Fruit fly (Drosophila melanogaster) whole organism, embryonic: ENCODE data around the gene Pka-C3.

Experiments
- CG11696 ChIP-seq: fragments of 200-800 bp; sonication (Bioruptor generic); IDR thresholded peaks from 2 replicates; pipeline ENCODE4 v1.3.6; 2022; ENCODE audit warnings: missing biosample characterization, missing genetic modification characterization
- CG12769 ChIP-seq: fragments of 200-800 bp; sonication (Bioruptor generic); optimal IDR thresholded peaks from 2 replicates; lab custom pipeline; 2019; ENCODE audit warnings: missing biosample characterization, mild to moderate bottlenecking, missing genetic modification characterization, moderate library complexity
- CG14965 ChIP-seq: fragments of 200-800 bp; sonication (Bioruptor generic); optimal IDR thresholded peaks from 2 replicates; lab custom pipeline; 2016; ENCODE audit warnings: missing biosample characterization, missing genetic modification characterization, borderline replicate concordance
- CG15696 ChIP-seq: fragments of 200-800 bp; sonication (Bioruptor generic); optimal IDR thresholded peaks from 2 replicates; lab custom pipeline; 2019; ENCODE audit warnings: missing biosample characterization, mild to moderate bottlenecking, missing genetic modification characterization, moderate library complexity
- CG17912 ChIP-seq: fragments of 200-800 bp; sonication (Bioruptor generic); optimal IDR thresholded peaks from 2 replicates; lab custom pipeline; 2018; ENCODE audit warnings: missing biosample characterization, mild to moderate bottlenecking, missing genetic modification characterization
- CG18599 ChIP-seq: fragments of 200-800 bp; sonication (Bioruptor generic); optimal IDR thresholded peaks from 3 replicates; lab custom pipeline; 2017; ENCODE audit warnings: missing biosample characterization, missing genetic modification characterization, mild to moderate bottlenecking, moderate library complexity, missing genetic modification reagents
- CG3838 ChIP-seq: fragments of 200-800 bp; sonication (Bioruptor generic); optimal IDR thresholded peaks from 3 replicates; lab custom pipeline; 2016; ENCODE audit warnings: missing biosample characterization, missing genetic modification characterization
- CG4617 ChIP-seq: fragments of 200-800 bp; sonication (Bioruptor generic); optimal IDR thresholded peaks from 3 replicates; lab custom pipeline; 2016; ENCODE audit warnings: missing biosample characterization, missing genetic modification characterization, borderline replicate concordance
- CG6254 ChIP-seq: fragments of 200-800 bp; sonication (Bioruptor generic); optimal IDR thresholded peaks from 3 replicates; lab custom pipeline; 2017; ENCODE audit warnings: mild to moderate bottlenecking, missing biosample characterization, missing genetic modification reagents, missing genetic modification characterization
- CG6654 ChIP-seq: fragments of 200-800 bp; sonication (Bioruptor generic); optimal IDR thresholded peaks from 2 replicates; lab custom pipeline; 2017; ENCODE audit warnings: missing biosample characterization, mild to moderate bottlenecking, missing genetic modification characterization
- CG7372 ChIP-seq: fragments of 200-800 bp; sonication (Bioruptor generic); IDR thresholded peaks from 2 replicates; pipeline ENCODE4 v1.3.6; 2022; ENCODE audit warnings: missing biosample characterization, missing genetic modification characterization
- CG7745 ChIP-seq: fragments of 200-800 bp; sonication (Bioruptor generic); optimal IDR thresholded peaks from 2 replicates; lab custom pipeline; 2018; ENCODE audit warnings: missing biosample characterization, mild to moderate bottlenecking, missing genetic modification characterization, moderate library complexity
- CG8944 ChIP-seq: fragments of 200-800 bp; sonication (Bioruptor generic); optimal IDR thresholded peaks from 3 replicates; lab custom pipeline; 2016; ENCODE audit warnings: missing biosample characterization, missing genetic modification characterization
- CG9876 ChIP-seq: fragments of 200-800 bp; sonication (Bioruptor generic); optimal IDR thresholded peaks from 2 replicates; lab custom pipeline; 2016; ENCODE audit warnings: missing biosample characterization, missing genetic modification characterization
- Camta ChIP-seq: fragments of 200-800 bp; sonication (Bioruptor generic); optimal IDR thresholded peaks from 2 replicates; lab custom pipeline; 2016; ENCODE audit warnings: missing biosample characterization, missing genetic modification characterization
- CoRest ChIP-seq: fragments of 200-800 bp; sonication (Bioruptor generic); optimal IDR thresholded peaks from 3 replicates; lab custom pipeline; 2018; ENCODE audit warnings: missing biosample characterization, mild to moderate bottlenecking, missing genetic modification characterization, moderate library complexity
- D19B ChIP-seq: fragments of 200-800 bp; sonication (Bioruptor generic); optimal IDR thresholded peaks from 2 replicates; lab custom pipeline; 2017; ENCODE audit warnings: missing biosample characterization, mild to moderate bottlenecking, missing genetic modification characterization
- Dbx ChIP-seq: fragments of 200-800 bp; sonication (Bioruptor generic); IDR thresholded peaks from 3 replicates; pipeline ENCODE4 v1.3.6; 2022; ENCODE audit warnings: missing biosample characterization, missing genetic modification characterization
- Dll ChIP-seq: fragments of 200-800 bp; sonication (Bioruptor generic); IDR thresholded peaks from 4 replicates; pipeline ENCODE4 v1.3.6; 2022; ENCODE audit warnings: missing biosample characterization, missing genetic modification characterization; ENCODE audit not compliant: partially characterized antibody
- Dref ChIP-seq: fragments of 200-800 bp; sonication (Bioruptor generic); IDR thresholded peaks from 2 replicates; pipeline ENCODE4 v1.3.6; 2022; ENCODE audit warnings: missing biosample characterization, missing genetic modification characterization
- Elba2 ChIP-seq: fragments of 200-800 bp; sonication (Bioruptor generic); optimal IDR thresholded peaks from 3 replicates; lab custom pipeline; 2016; ENCODE audit warnings: missing biosample characterization, missing genetic modification characterization
- Fer1 ChIP-seq: fragments of 200-800 bp; sonication (Bioruptor generic); optimal IDR thresholded peaks from 2 replicates; lab custom pipeline; 2017; ENCODE audit warnings: missing biosample characterization, mild to moderate bottlenecking, missing genetic modification characterization
- Kr ChIP-seq: fragments of 200-800 bp; sonication (Bioruptor generic); optimal IDR thresholded peaks from 2 replicates; lab custom pipeline; 2017; ENCODE audit warnings: missing biosample characterization, mild to moderate bottlenecking, missing genetic modification characterization
- Lhr ChIP-seq: fragments of 200-800 bp; sonication (Bioruptor generic); optimal IDR thresholded peaks from 3 replicates; lab custom pipeline; 2017; ENCODE audit warnings: mild to moderate bottlenecking, missing biosample characterization, missing genetic modification reagents, missing genetic modification characterization
- Lim3 ChIP-seq: fragments of 200-800 bp; sonication (Bioruptor generic); IDR thresholded peaks from 2 replicates; pipeline ENCODE4 v1.3.6; 2022; ENCODE audit warnings: missing biosample characterization, missing genetic modification characterization
- NK7.1 ChIP-seq: fragments of 200-800 bp; sonication (Bioruptor generic); optimal IDR thresholded peaks from 3 replicates; lab custom pipeline; 2016; ENCODE audit warnings: missing biosample characterization, missing genetic modification characterization
- Six4 ChIP-seq: fragments of 200-800 bp; sonication (Bioruptor generic); optimal IDR thresholded peaks from 2 replicates; lab custom pipeline; 2016; ENCODE audit warnings: missing biosample characterization, missing genetic modification characterization
- Spps ChIP-seq: fragments of 200-800 bp; sonication (Bioruptor generic); optimal IDR thresholded peaks from 2 replicates; lab custom pipeline; 2018; ENCODE audit warnings: missing biosample characterization, mild to moderate bottlenecking, missing genetic modification characterization
- Sry-δ ChIP-seq: fragments of 200-800 bp; sonication (Bioruptor generic); optimal IDR thresholded peaks from 2 replicates; lab custom pipeline; 2016; ENCODE audit warnings: missing biosample characterization, missing genetic modification characterization
- Vsx1 ChIP-seq: fragments of 200-800 bp; sonication (Bioruptor generic); optimal IDR thresholded peaks from 2 replicates; lab custom pipeline; 2017; ENCODE audit warnings: missing biosample characterization, mild to moderate bottlenecking, missing genetic modification characterization, missing genetic modification reagents
- Xbp1 ChIP-seq: fragments of 200-800 bp; sonication (Bioruptor generic); optimal IDR thresholded peaks from 3 replicates; lab custom pipeline; 2016; ENCODE audit warnings: missing biosample characterization, mild to moderate bottlenecking, missing genetic modification characterization
- Xrp1 ChIP-seq: fragments of 200-800 bp; sonication (Bioruptor generic); IDR thresholded peaks from 2 replicates; pipeline ENCODE4 v1.3.6; 2022; ENCODE audit warnings: missing biosample characterization, missing genetic modification characterization
- ab ChIP-seq: fragments of 200-800 bp; sonication (Bioruptor generic); optimal IDR thresholded peaks from 2 replicates; lab custom pipeline; 2016; ENCODE audit warnings: missing biosample characterization, missing genetic modification characterization
- ato ChIP-seq: fragments of 200-800 bp; sonication (Bioruptor generic); IDR thresholded peaks from 2 replicates; pipeline ENCODE4 v1.3.6; 2022; ENCODE audit warnings: missing biosample characterization, missing genetic modification characterization; ENCODE audit not compliant: partially characterized antibody
- btn ChIP-seq: fragments of 200-800 bp; sonication (Bioruptor generic); optimal IDR thresholded peaks from 2 replicates; lab custom pipeline; 2016; ENCODE audit warnings: missing biosample characterization, missing genetic modification characterization
- en ChIP-seq: fragments of 200-800 bp; sonication (Bioruptor generic); optimal IDR thresholded peaks from 2 replicates; lab custom pipeline; 2016; ENCODE audit warnings: missing biosample characterization, missing genetic modification characterization
- fd96Cb ChIP-seq: fragments of 200-800 bp; sonication (Bioruptor generic); optimal IDR thresholded peaks from 2 replicates; lab custom pipeline; 2018; ENCODE audit warnings: missing biosample characterization, mild to moderate bottlenecking, missing genetic modification characterization, moderate library complexity
- gro ChIP-seq: fragments of 200-800 bp; sonication (Bioruptor generic); optimal IDR thresholded peaks from 2 replicates; lab custom pipeline; 2016; ENCODE audit warnings: missing biosample characterization, missing genetic modification characterization
- gsb ChIP-seq: fragments of 200-800 bp; sonication (Bioruptor generic); IDR thresholded peaks from 2 replicates; pipeline ENCODE4 v1.3.6; 2022; ENCODE audit warnings: missing biosample characterization, missing genetic modification characterization
- gsb-n ChIP-seq: fragments of 200-800 bp; sonication (Bioruptor generic); optimal IDR thresholded peaks from 3 replicates; lab custom pipeline; 2018; ENCODE audit warnings: missing biosample characterization, mild to moderate bottlenecking, missing genetic modification characterization
- h ChIP-seq: fragments of >200 bp; optimal IDR thresholded peaks from 2 replicates; lab custom pipeline; 2017
- lbe ChIP-seq: fragments of 200-800 bp; sonication (Bioruptor generic); optimal IDR thresholded peaks from 2 replicates; lab custom pipeline; 2016; ENCODE audit warnings: missing biosample characterization, mild to moderate bottlenecking, missing genetic modification characterization
- nau ChIP-seq: fragments of 200-800 bp; sonication (Bioruptor generic); optimal IDR thresholded peaks from 3 replicates; lab custom pipeline; 2017; ENCODE audit warnings: missing biosample characterization, mild to moderate bottlenecking, missing genetic modification characterization, missing genetic modification reagents
- pnt ChIP-seq: fragments of 200-800 bp; sonication (Bioruptor generic); optimal IDR thresholded peaks from 3 replicates; lab custom pipeline; 2016; ENCODE audit warnings: missing biosample characterization, missing genetic modification characterization
- row ChIP-seq: fragments of 200-800 bp; sonication (Bioruptor generic); IDR thresholded peaks from 3 replicates; pipeline ENCODE4 v1.3.6; 2022; ENCODE audit warnings: missing biosample characterization, missing genetic modification characterization
- sisA ChIP-seq: fragments of 200-800 bp; sonication (Bioruptor generic); IDR thresholded peaks from 2 replicates; pipeline ENCODE4 v1.3.6; 2022; ENCODE audit warnings: missing biosample characterization, missing genetic modification characterization
- stc ChIP-seq: fragments of 200-800 bp; sonication (Bioruptor generic); IDR thresholded peaks from 2 replicates; pipeline ENCODE4 v1.3.6; 2022; ENCODE audit warnings: missing biosample characterization, missing genetic modification characterization
- trem ChIP-seq: fragments of 200-800 bp; optimal IDR thresholded peaks from 3 replicates; lab custom pipeline; 2019; ENCODE audit warnings: missing biosample characterization, mild to moderate bottlenecking, missing genetic modification characterization, moderate library complexity
- twi ChIP-seq: fragments of 200-800 bp; optimal IDR thresholded peaks from 2 replicates; lab custom pipeline; 2019; ENCODE audit warnings: missing biosample characterization, mild to moderate bottlenecking, missing genetic modification characterization, moderate library complexity
- wdn ChIP-seq: fragments of 200-800 bp; sonication (Bioruptor generic); IDR thresholded peaks from 2 replicates; pipeline ENCODE4 v1.3.6; 2022; ENCODE audit warnings: missing biosample characterization, missing genetic modification characterization
- zfh1 ChIP-seq: fragments of 200-800 bp; sonication (Bioruptor generic); IDR thresholded peaks from 3 replicates; pipeline ENCODE4 v1.3.6; 2022; ENCODE audit warnings: missing biosample characterization, missing genetic modification characterization

Pka-C3 gene

DNA sequence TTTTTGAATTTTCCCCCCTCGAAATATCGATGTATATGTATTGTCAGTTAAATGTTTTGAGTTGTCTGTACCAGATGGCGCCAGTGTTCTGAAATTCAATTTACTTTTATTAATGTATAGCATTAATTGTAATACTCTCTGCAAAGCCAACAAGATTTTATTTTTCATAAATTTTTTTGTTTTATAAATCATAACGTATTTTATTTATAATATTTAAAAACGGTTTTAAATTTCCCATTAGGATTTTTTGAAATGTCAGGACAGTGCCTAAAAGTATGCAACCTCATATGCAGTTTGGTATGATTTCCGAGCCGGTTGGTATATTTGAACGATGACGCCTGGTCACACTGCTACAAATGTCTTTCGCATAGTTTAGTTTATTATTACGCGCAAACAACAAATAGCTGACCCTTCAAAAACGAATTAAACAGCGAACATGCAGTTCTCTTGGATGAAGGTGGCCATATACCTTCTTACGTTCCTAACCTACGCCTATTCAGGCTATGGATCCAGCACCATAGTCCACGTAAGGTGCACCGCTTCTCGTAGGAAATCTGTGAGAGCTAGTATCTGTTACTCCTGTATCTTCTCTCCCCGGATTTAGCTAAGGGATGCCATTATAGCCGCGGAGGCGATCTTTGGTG, at the start of gene Pka-C3, which contains the start of gene GXIVsPLA2 (continued):
- TF ChIP-seq CG15696 (tag; lab: Kevin White, UChicago) (peak; percentile 19), sisA (no peak), Six4 (GFP tag; lab: Kevin White, UChicago) (no peak), Lim3 (no peak), CG6254 (GFP tag; lab: Kevin White, UChicago) (peak; percentile 33), stc (GFP tag; lab: Robert Waterston, UW) (no peak), Vsx1 (GFP tag; lab: Kevin White, UChicago) (no peak), ab (GFP tag; lab: Kevin White, UChicago) (no peak), CG9876 (GFP tag; lab: Kevin White, UChicago) (no peak), Camta (GFP tag; lab: Kevin White, UChicago) (no peak), CG17912 (GFP tag; lab: Kevin White, UChicago) (no peak), h (no peak), trem (tag; lab: Kevin White, UChicago) (peak; percentile 64), CG7372 (no peak), CG12769 (tag; lab: Kevin White, UChicago) (no peak), D19B (GFP tag; lab: Kevin White, UChicago) (no peak), pnt (GFP tag; lab: Kevin White, UChicago) (no peak), gsb (GFP tag; lab: Robert Waterston, UW) (no peak), CG11696 (GFP tag; lab: Robert Waterston, UW) (no peak), Spps (tag; lab: Kevin White, UChicago) (no peak), twi (tag; lab: Kevin White, UChicago) (no peak), Elba2 (GFP tag; lab: Kevin White, UChicago) (no peak), Kr (no peak), fd96Cb (tag; lab: Kevin White, UChicago) (no peak), en (GFP tag; lab: Kevin White, UChicago) (no peak), lbe (GFP tag; lab: Kevin White, UChicago) (peak; percentile 44), gsb-n (tag; lab: Kevin White, UChicago) (no peak), ato (GFP tag; lab: Robert Waterston, UW) (no peak), CG18599 (GFP tag; lab: Kevin White, UChicago) (no peak), NK7.1 (GFP tag; lab: Kevin White, UChicago) (no peak), CG4617 (GFP tag; lab: Kevin White, UChicago) (peak; percentile 33), Xbp1 (GFP tag; lab: Kevin White, UChicago) (no peak), Xrp1 (no peak), Lhr (GFP tag; lab: Kevin White, UChicago) (peak; percentile 72), Dref (GFP tag; lab: Robert Waterston, UW) (peak; percentile 47), wdn (GFP tag; lab: Robert Waterston, UW) (no peak), Fer1 (GFP tag; lab: Kevin White, UChicago) (peak; percentile 38), CG8944 (no peak), CG7745 (tag; lab: Kevin White, UChicago) (no peak), row (peak; percentile 9; the same call in 1 of the 3 replicates), zfh1 (GFP tag; lab: Robert Waterston, UW) (no peak), Dll (0 out of 4 replicates have a peak, but pooled peaks have one; percentile 18), gro (peak; percentile 10), CoRest (tag; lab: Kevin White, UChicago) (peak; percentile 44), Dbx (GFP tag; lab: Robert Waterston, UW) (no peak), CG14965 (GFP tag; lab: Kevin White, UChicago) (no peak), CG3838 (GFP tag; lab: Kevin White, UChicago) (no peak), Sry-δ (GFP tag; lab: Kevin White, UChicago) (no peak), nau (no peak), btn (GFP tag; lab: Kevin White, UChicago) (no peak), CG6654 (GFP tag; lab: Kevin White, UChicago) (no peak)
